Fruit fly (Drosophila melanogaster) S2 (cell line): Measurements from ENCODE around the gene CG43783.

Source experiments
- CG8478 ChIP-seq: fragments of >200 bp; optimal IDR thresholded peaks from 2 replicates; lab custom pipeline; 2018
- CTCF ChIP-seq, 2 experiments: fragments of >200 bp; optimal IDR thresholded peaks; 2 replicates each; lab custom pipeline; 2018

CG43783 gene

dm6 chr3L:8949823-8950222 lies 4.2 kb downstream of the CG43783 start:
- no peak for TF ChIP-seq CG8478 (lab: Kevin White, UChicago)
- TF ChIP-seq CTCF (optimal IDR thresholded peaks at IDR 0.05; lab: Kevin White, UChicago), result no peak

DNA sequence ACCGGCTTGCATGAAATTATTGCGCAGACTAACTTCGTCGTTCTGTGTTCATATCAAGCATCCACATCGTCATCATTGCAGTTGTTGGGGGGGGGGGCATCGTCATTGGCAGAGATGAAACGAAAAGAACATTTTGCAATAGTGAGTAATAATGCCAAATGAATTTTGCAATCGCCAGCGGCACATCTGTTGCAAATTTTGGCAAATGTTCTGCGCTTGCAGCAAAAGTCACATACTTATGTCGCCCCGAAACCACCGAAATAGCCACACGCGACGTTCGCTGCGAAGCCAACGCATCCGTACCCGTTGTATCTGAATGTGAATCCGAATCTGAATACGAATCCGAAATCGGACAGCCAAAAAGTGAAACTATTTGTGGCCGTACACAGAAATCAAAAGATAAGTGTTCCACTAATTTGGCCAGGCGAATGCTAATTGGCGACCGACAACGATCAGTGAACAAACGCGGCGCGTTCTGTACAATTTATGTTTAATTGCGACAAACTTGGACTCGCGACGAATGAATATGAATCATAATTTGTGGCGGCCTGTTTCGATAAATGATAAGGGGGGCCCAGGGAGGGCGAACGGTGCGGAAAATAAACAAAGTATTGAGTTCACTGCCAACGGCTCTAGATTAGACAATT lies 6.1 kb downstream of the CG43783 start:
- TF ChIP-seq CTCF (optimal IDR thresholded peaks at IDR 0.05; lab: Kevin White, UChicago), result no peak
- no peak for TF ChIP-seq CG8478 (lab: Kevin White, UChicago)

DNA sequence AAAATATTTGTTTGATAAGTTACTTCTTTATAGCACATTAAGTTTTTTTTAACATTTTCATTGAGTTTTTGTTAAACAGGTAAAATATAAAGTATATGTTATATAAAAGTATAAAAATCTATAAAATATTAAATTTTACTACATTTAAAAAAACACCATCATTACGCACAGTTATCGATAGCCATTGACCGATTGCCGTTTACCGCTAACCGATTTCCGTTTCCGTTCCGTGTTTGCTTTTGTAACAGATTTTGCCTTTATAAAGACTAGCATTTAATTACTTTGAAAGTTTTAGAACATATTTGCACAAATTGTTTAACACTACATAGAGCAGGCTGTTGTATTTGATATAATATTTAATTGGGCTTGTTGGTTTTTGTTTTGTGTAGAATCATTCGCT lies 14.4 kb downstream of the CG43783 start:
- no peak for TF ChIP-seq CG8478 (lab: Kevin White, UChicago)
- no peak for TF ChIP-seq CTCF (optimal IDR thresholded peaks at IDR 0.05; lab: Kevin White, UChicago)

- TF ChIP-seq CG8478 (lab: Kevin White, UChicago), result no peak
Observed at dm6 chr3L:8931916-8932315, 22.2 kb downstream of the CG43783 start.

DNA sequence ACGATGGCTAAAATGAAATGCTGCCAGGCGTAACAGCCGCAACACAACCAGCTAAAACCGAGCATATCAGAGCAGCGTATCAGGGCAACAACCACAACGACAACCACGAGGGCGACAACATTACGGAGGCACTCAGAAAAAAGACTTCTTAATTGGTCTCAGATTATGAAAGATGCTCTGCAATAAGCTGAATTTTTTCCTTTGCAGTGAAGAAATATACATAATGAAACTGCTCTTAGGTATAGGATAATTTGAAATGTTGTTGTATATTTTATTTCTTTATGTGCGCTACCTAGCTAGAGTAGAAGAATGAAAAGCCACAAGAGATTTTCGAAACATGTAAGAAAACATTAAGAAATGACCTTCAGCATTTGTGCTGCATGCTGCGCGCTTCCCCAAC lies 24.5 kb downstream of the CG43783 start:
- TF ChIP-seq CG8478 (lab: Kevin White, UChicago) (no peak), CTCF (optimal IDR thresholded peaks at IDR 0.05; lab: Kevin White, UChicago) (no peak)

DNA sequence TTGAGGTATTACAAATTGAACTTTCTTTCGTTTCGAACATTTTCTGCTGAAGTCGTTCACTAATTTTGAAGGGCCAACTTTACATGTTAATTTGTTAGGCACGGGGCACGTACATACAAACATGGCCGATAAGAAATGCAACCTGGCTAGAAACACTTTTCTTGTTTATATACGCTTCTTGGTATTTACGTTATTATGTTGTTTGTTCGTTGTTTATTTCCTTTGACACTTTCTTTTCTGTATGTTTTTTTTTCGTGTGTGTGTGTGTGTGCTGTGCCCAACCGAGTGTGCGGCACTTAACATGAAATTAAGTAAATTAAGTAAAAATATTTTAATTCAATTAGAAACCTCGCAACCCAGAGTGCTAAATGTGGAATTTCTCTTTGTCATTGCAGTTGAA lies 28.4 kb downstream of the CG43783 start:
- TF ChIP-seq CTCF (optimal IDR thresholded peaks at IDR 0.05; lab: Kevin White, UChicago), result no peak
- no peak for TF ChIP-seq CG8478 (lab: Kevin White, UChicago)

DNA sequence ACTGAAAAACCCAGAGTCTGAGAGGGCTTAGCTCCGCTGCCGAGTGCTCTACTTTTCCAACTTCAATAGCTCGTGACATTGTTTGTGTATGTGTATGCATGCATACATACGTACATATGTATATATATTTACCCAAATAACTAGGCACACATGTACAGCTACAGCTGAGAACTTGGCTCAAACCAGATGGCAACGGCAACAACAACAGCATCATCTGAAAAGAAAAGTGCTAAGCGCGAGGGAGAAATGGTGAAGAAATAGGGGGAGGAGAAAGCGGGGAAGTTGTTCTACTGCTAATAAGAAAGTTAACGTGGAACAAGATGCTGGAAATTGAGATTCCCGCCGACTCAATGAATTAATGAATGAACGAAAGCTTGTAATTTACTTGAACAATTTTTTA lies 29.1 kb downstream of the CG43783 start:
- TF ChIP-seq CTCF (optimal IDR thresholded peaks at IDR 0.05; lab: Kevin White, UChicago), result no peak
- no peak for TF ChIP-seq CG8478 (lab: Kevin White, UChicago)

DNA sequence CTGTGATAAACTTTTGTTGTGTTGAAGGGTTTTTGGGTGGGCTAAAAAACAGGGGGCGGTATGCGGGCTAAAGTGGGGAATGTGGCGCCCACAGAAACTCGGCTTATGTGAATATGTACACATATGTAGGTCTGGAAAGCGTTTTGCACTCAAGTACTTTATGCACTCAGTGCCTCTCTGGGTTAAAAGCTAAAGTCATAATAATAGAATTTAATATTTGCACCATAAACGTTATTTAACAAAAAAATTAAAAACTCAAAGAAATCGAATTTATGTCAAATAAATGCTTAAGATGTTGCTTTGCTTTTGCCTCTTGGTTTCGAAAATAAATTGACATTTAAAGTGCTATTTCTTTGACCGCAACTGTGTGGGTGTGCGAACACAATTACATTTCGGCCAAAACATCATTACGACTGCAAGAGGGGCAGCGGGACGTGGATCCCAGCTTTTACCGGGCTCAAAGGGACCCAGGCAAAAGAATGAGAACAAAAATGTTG lies 29.6 kb downstream of the CG43783 start:
- no peak for TF ChIP-seq CG8478 (lab: Kevin White, UChicago)
- no peak for TF ChIP-seq CTCF (optimal IDR thresholded peaks at IDR 0.05; lab: Kevin White, UChicago)

DNA sequence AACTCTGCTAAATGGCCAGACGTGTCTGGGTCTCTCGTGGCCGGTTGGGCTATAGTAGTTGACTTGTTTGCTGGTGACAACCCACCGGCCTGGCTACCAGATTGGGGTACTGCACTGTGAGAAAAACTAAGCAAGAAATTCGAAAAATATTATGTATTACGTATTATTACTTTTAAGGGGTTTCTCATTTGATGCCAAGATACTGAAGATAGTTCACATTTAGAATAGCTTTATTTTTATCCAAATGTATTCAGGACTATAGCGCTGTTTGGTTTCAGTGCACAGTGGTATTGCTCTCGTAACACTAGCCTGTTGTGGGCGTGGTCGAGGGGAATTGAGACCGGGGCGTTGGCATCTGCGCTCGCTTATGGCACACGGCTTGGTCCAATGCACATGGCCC lies 33.4 kb downstream of the CG43783 start:
- no peak for TF ChIP-seq CTCF (optimal IDR thresholded peaks at IDR 0.05; lab: Kevin White, UChicago)
- TF ChIP-seq CG8478 (lab: Kevin White, UChicago), result no peak

dm6 chr3L:8919678-8920077 lies 34.4 kb downstream of the CG43783 start:
- TF ChIP-seq CTCF (optimal IDR thresholded peaks at IDR 0.05; lab: Kevin White, UChicago) (no peak), CG8478 (lab: Kevin White, UChicago) (no peak)

- TF ChIP-seq CG8478 (lab: Kevin White, UChicago), result no peak
- no peak for TF ChIP-seq CTCF (optimal IDR thresholded peaks at IDR 0.05; lab: Kevin White, UChicago)
Observed at dm6 chr3L:8913537-8914108, 40.4 kb downstream of the CG43783 start.

DNA sequence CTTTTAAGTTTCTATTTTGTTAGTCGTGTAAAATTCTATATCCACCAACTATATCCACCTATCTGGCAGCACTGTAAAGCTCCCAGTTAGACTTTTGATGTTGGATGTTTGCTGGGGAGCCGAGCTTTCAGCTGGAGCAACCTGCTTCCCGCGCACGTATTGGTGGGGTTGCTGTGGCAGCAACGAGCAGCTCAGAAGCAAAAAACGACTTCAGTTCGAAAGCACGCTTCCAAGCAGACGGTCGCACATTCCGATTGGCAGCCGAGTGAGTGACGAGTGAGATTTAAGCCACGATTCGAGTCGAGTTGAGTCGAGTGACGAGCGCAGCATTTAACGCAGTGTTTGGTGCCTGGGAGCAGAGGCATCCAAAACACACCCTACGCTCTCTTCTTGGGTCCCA lies 41.7 kb downstream of the CG43783 start, which contains the start of the genes Tsp66E and mfr:
TSS of gene Tsp66E (plus strand) at position 168 of the 400 bp plus-strand sequence.
TSS of gene mfr (minus strand) at position 340 of the 400 bp plus-strand sequence.
- no peak for TF ChIP-seq CTCF (optimal IDR thresholded peaks at IDR 0.05; lab: Kevin White, UChicago)
- TF ChIP-seq CG8478 (lab: Kevin White, UChicago), result no peak

- TF ChIP-seq CG8478 (lab: Kevin White, UChicago) (no peak), CTCF (optimal IDR thresholded peaks at IDR 0.05; lab: Kevin White, UChicago) (no peak)
Observed at dm6 chr3L:8905100-8905499, 49.0 kb downstream of the CG43783 start, which contains the start of gene TrpA1. TrpA1 (minus strand) TSS chr3L:8905200.

dm6 chr3L:8891167-8891618 lies 62.9 kb downstream of the CG43783 start, which contains the start of gene Mcm7:
Mcm7 (plus strand) TSS chr3L:8891596.
- no peak for TF ChIP-seq CG8478 (lab: Kevin White, UChicago)
- peak; percentile 62 to 76 for TF ChIP-seq CTCF (optimal IDR thresholded peaks at IDR 0.05; lab: Kevin White, UChicago)

DNA sequence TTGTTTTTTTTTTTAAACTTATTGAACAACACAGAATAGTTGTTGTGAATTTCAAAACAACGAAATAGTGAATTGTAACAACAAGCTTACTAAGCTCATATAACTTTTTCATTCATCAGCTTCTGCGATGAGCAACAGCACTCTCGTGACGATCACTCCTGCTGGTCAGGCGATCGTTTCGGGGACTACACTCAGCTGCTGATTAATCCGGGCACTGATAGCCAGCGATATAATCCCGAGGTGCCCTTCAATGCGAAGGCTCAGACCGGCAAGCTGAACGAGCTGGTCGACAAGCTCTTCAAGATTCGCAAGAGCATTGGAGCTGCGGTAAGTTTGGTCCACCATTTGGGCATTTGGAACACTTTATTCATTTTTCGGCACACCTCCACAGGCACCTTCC lies 65.5 kb downstream of the CG43783 start, which contains the start of gene CG43169:
TSS of gene CG43169 (minus strand) at position 101 of the 400 bp plus-strand sequence.
- no peak for TF ChIP-seq CTCF (optimal IDR thresholded peaks at IDR 0.05; lab: Kevin White, UChicago)
- TF ChIP-seq CG8478 (lab: Kevin White, UChicago), result no peak
